Worm (Caenorhabditis elegans): ENCODE measurements around the gene col-186.

Gene col-186

DNA sequence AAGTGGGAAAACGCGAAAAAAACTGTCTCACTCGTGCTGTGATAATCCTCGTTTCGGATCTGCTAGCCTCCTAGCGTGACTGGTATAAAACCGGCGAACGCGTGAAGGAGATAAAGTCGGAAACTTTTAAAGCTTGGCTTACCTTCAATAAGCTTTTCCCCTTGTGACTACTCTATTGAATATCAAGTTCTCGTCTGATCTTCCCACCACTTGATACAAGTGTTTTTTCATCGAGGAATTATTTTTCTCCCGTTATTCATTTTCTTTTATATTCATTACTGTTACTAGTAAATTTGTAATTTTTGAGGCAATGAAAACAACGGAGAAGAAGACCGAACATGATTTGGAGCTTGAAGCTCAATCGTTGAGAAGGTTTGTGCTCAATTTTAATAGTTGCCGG lies at the start of gene col-186:
Gene col-186 (plus strand): TSS at position 301 of the 400 bp plus-strand sequence.
- no peak for TF ChIP-seq ref-1 (GFP tag; conservative IDR thresholded peaks at IDR 0.05)
- no peak for TF ChIP-seq tab-1 (GFP tag; IDR thresholded peaks at IDR 0.05)
- TF ChIP-seq ztf-29 (GFP tag; IDR thresholded peaks at IDR 0.05) = no peak
- TF ChIP-seq klf-2 (GFP tag; conservative IDR thresholded peaks at IDR 0.05) = no peak
- TF ChIP-seq cog-1 (tag; optimal IDR thresholded peaks at IDR 0.05) = no peak
- TF ChIP-seq med-1 (GFP tag; optimal IDR thresholded peaks at IDR 0.05; ENCODE audit: insufficient read depth) = no peak
- no peak for TF ChIP-seq ztf-23 (GFP tag; IDR thresholded peaks at IDR 0.05)
- TF ChIP-seq flt-1 (GFP tag; IDR thresholded peaks at IDR 0.05) = no peak
- no peak for TF ChIP-seq T22C8.4 (GFP tag; IDR thresholded peaks at IDR 0.05)

DNA sequence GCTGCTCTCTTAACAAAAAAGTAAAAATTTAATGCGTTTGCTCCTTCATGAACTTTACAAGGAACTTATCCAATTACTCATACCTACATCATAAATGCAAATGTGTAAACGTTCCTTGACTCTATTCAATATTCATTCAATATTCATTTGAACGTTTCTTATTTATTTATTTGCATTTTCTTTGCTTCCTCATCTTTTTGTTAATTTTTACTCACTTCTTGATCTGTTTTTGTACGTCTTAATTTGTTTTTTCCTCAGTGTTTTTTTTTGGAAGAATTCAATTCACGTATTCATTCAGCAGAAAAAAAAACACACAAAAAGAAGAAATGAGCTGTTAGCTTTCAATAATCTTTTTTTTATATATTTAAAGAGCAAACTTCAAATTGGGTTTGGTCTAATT lies 48.5 kb upstream of the col-186 start:
- TF ChIP-seq T22C8.4 (GFP tag; IDR thresholded peaks at IDR 0.05) (no peak), klf-2 (GFP tag; conservative IDR thresholded peaks at IDR 0.05) (no peak), tab-1 (GFP tag; IDR thresholded peaks at IDR 0.05) (no peak), med-1 (GFP tag; optimal IDR thresholded peaks at IDR 0.05; ENCODE audit: insufficient read depth) (no peak), ref-1 (GFP tag; conservative IDR thresholded peaks at IDR 0.05) (no peak), ztf-23 (GFP tag; IDR thresholded peaks at IDR 0.05) (no peak), flt-1 (GFP tag; IDR thresholded peaks at IDR 0.05) (no peak), ztf-29 (GFP tag; IDR thresholded peaks at IDR 0.05) (no peak), cog-1 (tag; optimal IDR thresholded peaks at IDR 0.05) (no peak)

DNA sequence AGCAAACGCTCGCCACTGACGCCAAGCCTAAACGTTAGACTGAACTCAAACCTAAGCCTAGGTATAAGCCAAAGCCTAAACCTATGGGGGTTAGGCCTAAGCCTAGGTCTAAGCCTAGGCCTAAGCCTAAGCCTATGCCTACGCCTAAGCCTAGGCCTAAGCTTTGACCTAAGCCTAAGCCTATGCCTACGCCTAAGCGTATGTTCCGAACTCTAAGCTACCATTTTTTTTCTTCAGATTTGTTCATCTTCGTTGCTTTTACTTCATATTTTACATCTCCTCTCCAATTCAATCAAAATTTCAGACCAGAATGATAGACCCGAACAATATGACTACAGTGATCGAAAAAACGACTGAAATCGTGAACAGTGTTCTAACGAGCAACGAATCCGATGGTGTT lies 41.0 kb upstream of the col-186 start, which contains the start of gene npr-33:
Gene npr-33 (plus strand): TSS at position 301 of the 400 bp plus-strand sequence.
- TF ChIP-seq T22C8.4 (GFP tag; IDR thresholded peaks at IDR 0.05) (no peak), ztf-29 (GFP tag; IDR thresholded peaks at IDR 0.05) (no peak), ref-1 (GFP tag; conservative IDR thresholded peaks at IDR 0.05) (no peak), ztf-23 (GFP tag; IDR thresholded peaks at IDR 0.05) (no peak), tab-1 (GFP tag; IDR thresholded peaks at IDR 0.05) (no peak), flt-1 (GFP tag; IDR thresholded peaks at IDR 0.05) (no peak), klf-2 (GFP tag; conservative IDR thresholded peaks at IDR 0.05) (no peak), cog-1 (tag; optimal IDR thresholded peaks at IDR 0.05) (no peak), med-1 (GFP tag; optimal IDR thresholded peaks at IDR 0.05; ENCODE audit: insufficient read depth) (no peak)

DNA sequence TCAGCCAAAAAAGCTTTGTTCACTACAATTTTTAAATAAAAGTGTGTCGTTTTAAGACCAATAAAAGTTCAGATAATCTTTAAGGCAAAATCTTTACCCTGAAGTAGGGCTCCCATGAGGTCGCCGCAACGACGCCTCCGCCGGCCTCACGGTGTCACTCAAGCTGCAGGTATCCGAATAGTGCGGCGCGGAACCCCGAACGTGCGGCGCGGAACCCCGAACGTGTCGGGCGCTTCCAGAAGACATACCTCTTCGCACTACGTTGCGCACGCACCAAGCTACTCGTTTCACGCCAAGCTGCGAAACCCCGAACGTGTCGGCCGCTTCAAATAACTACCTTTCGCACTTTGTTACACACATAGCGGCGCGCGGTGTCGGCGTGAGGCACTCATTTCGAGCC lies 38.5 kb upstream of the col-186 start:
- no peak for TF ChIP-seq T22C8.4 (GFP tag; IDR thresholded peaks at IDR 0.05)
- no peak for TF ChIP-seq ztf-29 (GFP tag; IDR thresholded peaks at IDR 0.05)
- no peak for TF ChIP-seq ztf-23 (GFP tag; IDR thresholded peaks at IDR 0.05)
- no peak for TF ChIP-seq med-1 (GFP tag; optimal IDR thresholded peaks at IDR 0.05; ENCODE audit: insufficient read depth)
- TF ChIP-seq flt-1 (GFP tag; IDR thresholded peaks at IDR 0.05) = no peak
- no peak for TF ChIP-seq tab-1 (GFP tag; IDR thresholded peaks at IDR 0.05)
- no peak for TF ChIP-seq klf-2 (GFP tag; conservative IDR thresholded peaks at IDR 0.05)
- TF ChIP-seq cog-1 (tag; optimal IDR thresholded peaks at IDR 0.05) = no peak
- TF ChIP-seq ref-1 (GFP tag; conservative IDR thresholded peaks at IDR 0.05) = no peak

DNA sequence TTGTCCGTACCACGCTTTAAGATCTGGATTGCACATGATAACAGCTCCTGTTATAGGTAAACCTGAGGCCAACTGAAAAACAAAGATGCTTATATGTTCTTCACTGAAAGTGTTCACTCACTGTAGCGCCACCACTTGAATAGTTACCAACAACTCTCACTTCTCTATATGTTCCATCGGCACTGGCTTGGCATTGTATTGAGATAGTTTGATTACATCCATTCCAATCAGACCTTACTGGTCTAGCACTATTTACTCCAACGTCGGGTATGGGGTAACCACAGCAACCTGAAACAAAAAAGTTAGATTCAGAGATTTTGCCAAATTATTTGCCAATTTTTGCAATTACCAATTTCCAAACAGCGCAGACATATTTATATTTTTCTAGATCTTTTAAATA lies 35.5 kb upstream of the col-186 start:
- TF ChIP-seq klf-2 (GFP tag; conservative IDR thresholded peaks at IDR 0.05) (no peak), ztf-29 (GFP tag; IDR thresholded peaks at IDR 0.05) (no peak), ztf-23 (GFP tag; IDR thresholded peaks at IDR 0.05) (no peak), med-1 (GFP tag; optimal IDR thresholded peaks at IDR 0.05; ENCODE audit: insufficient read depth) (no peak), cog-1 (tag; optimal IDR thresholded peaks at IDR 0.05) (no peak), flt-1 (GFP tag; IDR thresholded peaks at IDR 0.05) (no peak)

DNA sequence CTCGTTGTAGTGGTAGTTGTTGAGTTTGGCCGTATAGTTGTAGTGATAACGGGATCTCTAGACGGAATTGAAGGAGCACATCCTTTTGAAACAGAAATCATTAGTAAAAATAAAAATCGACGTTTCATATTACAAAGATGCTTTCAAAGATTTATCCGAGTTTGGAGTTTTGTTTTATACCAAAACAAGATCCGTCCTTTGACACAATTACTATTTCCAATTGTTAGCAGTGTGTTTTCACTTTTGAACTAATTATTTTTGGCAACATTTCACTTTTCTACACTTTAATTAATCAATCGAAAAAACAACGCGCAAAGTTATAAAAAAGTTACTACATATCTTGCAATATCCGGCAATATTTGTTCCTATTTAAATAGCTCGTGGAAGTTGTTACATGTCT lies 34.3 kb upstream of the col-186 start, which contains the start of the genes F31B9.4 and F31B9.2:
Gene F31B9.4 (minus strand): TSS at position 101 of the 400 bp plus-strand sequence.
Gene F31B9.2 (plus strand): TSS at position 368 of the 400 bp plus-strand sequence.
- TF ChIP-seq tab-1 (GFP tag; IDR thresholded peaks at IDR 0.05) = no peak
- no peak for TF ChIP-seq ztf-29 (GFP tag; IDR thresholded peaks at IDR 0.05)
- no peak for TF ChIP-seq ref-1 (GFP tag; conservative IDR thresholded peaks at IDR 0.05)
- no peak for TF ChIP-seq klf-2 (GFP tag; conservative IDR thresholded peaks at IDR 0.05)
- TF ChIP-seq cog-1 (tag; optimal IDR thresholded peaks at IDR 0.05) = no peak
- no peak for TF ChIP-seq ztf-23 (GFP tag; IDR thresholded peaks at IDR 0.05)
- no peak for TF ChIP-seq T22C8.4 (GFP tag; IDR thresholded peaks at IDR 0.05)
- no peak for TF ChIP-seq flt-1 (GFP tag; IDR thresholded peaks at IDR 0.05)
- no peak for TF ChIP-seq med-1 (GFP tag; optimal IDR thresholded peaks at IDR 0.05; ENCODE audit: insufficient read depth)

DNA sequence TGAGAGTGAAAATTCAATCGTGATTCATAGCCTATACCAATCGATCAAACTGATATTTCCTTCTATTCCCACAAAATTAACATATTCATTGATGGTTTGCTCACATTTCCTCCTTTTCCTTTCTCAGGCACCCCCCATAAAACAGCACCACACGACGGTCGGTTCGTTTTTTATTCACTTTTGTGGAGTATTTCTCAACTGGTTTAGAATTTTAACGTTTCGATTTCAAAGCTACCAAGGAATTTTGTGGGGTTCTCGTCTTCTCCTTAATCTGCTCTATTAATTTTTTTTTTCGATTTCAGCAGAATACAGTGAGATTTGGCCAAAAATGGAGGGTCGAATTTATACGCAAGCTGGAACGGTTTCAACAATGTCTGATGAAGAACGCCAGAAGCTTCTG lies 31.9 kb upstream of the col-186 start, which contains the start of gene F31B9.7:
Gene F31B9.7 (plus strand): TSS at position 301 of the 400 bp plus-strand sequence.
- TF ChIP-seq klf-2 (GFP tag; conservative IDR thresholded peaks at IDR 0.05) (no peak), ztf-23 (GFP tag; IDR thresholded peaks at IDR 0.05) (no peak), ztf-29 (GFP tag; IDR thresholded peaks at IDR 0.05) (no peak), flt-1 (GFP tag; IDR thresholded peaks at IDR 0.05) (no peak), tab-1 (GFP tag; IDR thresholded peaks at IDR 0.05) (no peak), T22C8.4 (GFP tag; IDR thresholded peaks at IDR 0.05) (no peak), med-1 (GFP tag; optimal IDR thresholded peaks at IDR 0.05; ENCODE audit: insufficient read depth) (no peak), ref-1 (GFP tag; conservative IDR thresholded peaks at IDR 0.05) (no peak), cog-1 (tag; optimal IDR thresholded peaks at IDR 0.05) (no peak)

DNA sequence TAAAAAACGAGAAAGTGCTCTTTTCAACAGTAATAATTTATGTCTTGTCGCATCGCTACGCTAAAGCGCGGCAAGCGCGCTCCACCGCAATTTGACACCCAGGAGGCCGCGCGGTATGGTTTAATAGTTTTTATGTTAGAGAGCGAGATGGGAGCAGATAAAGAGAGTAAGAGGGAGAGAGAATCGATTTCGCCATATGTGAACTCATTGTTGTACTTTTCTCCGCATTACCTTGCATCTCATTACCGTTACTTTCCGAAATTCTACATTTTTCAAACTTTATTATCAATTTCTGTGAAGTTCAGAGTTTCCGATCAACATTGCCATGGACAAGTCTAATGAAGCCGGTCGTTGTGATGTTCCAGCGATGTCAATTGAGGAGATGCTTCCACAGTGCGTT lies 27.9 kb upstream of the col-186 start, which contains the start of gene F31B9.3:
Gene F31B9.3 (plus strand): TSS at position 301 of the 400 bp plus-strand sequence.
- TF ChIP-seq cog-1 (tag; optimal IDR thresholded peaks at IDR 0.05) (no peak), ztf-23 (GFP tag; IDR thresholded peaks at IDR 0.05) (no peak), tab-1 (GFP tag; IDR thresholded peaks at IDR 0.05) (no peak), klf-2 (GFP tag; conservative IDR thresholded peaks at IDR 0.05) (no peak), ztf-29 (GFP tag; IDR thresholded peaks at IDR 0.05) (no peak), T22C8.4 (GFP tag; IDR thresholded peaks at IDR 0.05) (no peak), med-1 (GFP tag; optimal IDR thresholded peaks at IDR 0.05; ENCODE audit: insufficient read depth) (no peak), flt-1 (GFP tag; IDR thresholded peaks at IDR 0.05) (no peak), ref-1 (GFP tag; conservative IDR thresholded peaks at IDR 0.05) (no peak)

DNA sequence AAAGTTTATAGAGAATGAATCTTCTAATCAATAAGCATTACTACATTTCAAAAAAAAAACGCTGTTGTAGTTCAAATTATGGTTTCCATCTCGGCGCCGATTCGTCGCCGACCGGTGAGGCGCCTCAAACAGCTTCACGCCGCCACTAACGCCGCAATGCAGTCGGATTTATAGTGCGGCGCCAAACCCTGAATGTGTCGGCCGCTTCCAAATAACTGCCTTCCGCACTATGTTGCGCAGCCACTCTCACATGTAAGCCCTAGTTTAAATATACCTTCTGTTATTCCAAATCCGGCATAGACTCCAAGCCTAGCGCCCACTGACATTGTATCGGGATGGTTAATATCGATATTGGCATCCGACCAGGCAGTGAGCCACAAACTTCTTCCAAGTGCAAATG lies 18.4 kb upstream of the col-186 start:
- TF ChIP-seq med-1 (GFP tag; optimal IDR thresholded peaks at IDR 0.05; ENCODE audit: insufficient read depth) (no peak), ref-1 (GFP tag; conservative IDR thresholded peaks at IDR 0.05) (no peak), klf-2 (GFP tag; conservative IDR thresholded peaks at IDR 0.05) (no peak), ztf-29 (GFP tag; IDR thresholded peaks at IDR 0.05) (no peak), T22C8.4 (GFP tag; IDR thresholded peaks at IDR 0.05) (no peak), ztf-23 (GFP tag; IDR thresholded peaks at IDR 0.05) (no peak), tab-1 (GFP tag; IDR thresholded peaks at IDR 0.05) (no peak), cog-1 (tag; optimal IDR thresholded peaks at IDR 0.05) (no peak), flt-1 (GFP tag; IDR thresholded peaks at IDR 0.05) (no peak)
